Worm (Caenorhabditis elegans) whole organism, mixed stage, embryonic: ENCODE results near the gene T05E12.8.

Experiments
- blmp-1 ChIP-seq: fragments of 150-350 bp; optimal IDR thresholded peaks from 2 replicates; lab custom pipeline; 2014; ENCODE audit warnings: missing biosample characterization, missing genetic modification characterization
- mep-1 ChIP-seq: fragments of 150-350 bp; optimal IDR thresholded peaks from 2 replicates; lab custom pipeline; 2017; ENCODE audit warnings: missing biosample characterization, missing genetic modification reagents, missing genetic modification characterization, inconsistent platforms
- nhr-237 ChIP-seq: fragments of 150-350 bp; optimal IDR thresholded peaks from 2 replicates; lab custom pipeline; 2014; ENCODE audit warnings: missing biosample characterization, missing genetic modification characterization
- unc-62 ChIP-seq: fragments of 150-350 bp; optimal IDR thresholded peaks from 2 replicates; lab custom pipeline; 2014; ENCODE audit warnings: missing biosample characterization, missing genetic modification reagents, missing genetic modification characterization

- TF ChIP-seq unc-62 (GFP tag; lab: Kevin White, UChicago) = no peak
- TF ChIP-seq mep-1 = no peak
- no peak for TF ChIP-seq blmp-1 (tag; lab: Kevin White, UChicago)
- TF ChIP-seq nhr-237 (tag; lab: Kevin White, UChicago) = no peak
Observed at ce11 chrV:17108310-17108709, 39.4 kb downstream of the T05E12.8 start, which contains the start of gene ZK218.11.
